Worm (Caenorhabditis elegans): ENCODE results near the gene nhr-212.

The nhr-212 gene

DNA sequence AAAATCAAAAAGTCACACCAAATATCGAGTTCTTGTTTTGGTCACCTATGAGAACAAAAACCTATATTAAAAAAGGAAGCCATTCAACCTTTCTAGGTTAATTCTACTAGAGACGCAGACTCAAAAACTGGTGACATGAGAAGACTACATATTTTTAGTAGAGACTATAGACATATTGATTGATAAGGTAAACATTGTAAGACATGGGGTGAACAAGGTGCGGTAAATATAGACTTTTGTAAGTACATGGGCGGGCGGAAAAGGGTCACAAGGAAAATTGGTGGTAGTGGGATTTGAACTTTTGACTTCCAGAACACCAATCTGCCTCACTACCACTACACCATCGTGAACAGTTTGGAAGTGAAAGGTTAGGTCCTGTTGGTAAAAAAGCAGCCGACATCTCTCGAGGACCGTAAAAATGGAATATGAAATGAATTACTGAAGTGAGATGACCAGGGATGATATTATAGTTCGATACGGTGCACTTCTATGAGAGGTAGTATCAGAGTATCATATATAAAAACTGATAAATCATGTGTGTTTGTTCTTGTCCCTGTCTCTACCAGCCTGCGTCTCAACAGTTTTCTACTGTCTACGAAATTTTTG is at the start of gene nhr-212:
Gene nhr-212, plus strand, starts transcription at position 573 of the 606 bp plus-strand sequence.
- TF ChIP-seq nhr-120 (GFP tag; IDR thresholded peaks at IDR 0.05) (no peak), nhr-80 (tag; optimal IDR thresholded peaks at IDR 0.05) (peak; percentile 4), ceh-79 (tag; optimal IDR thresholded peaks at IDR 0.05) (no peak), hrde-1 (tag; optimal IDR thresholded peaks at IDR 0.05; ENCODE audit: borderline replicate concordance) (no peak), nfya-1 (tag; optimal IDR thresholded peaks at IDR 0.05; ENCODE audit: borderline replicate concordance, insufficient read depth) (no peak), madf-10 (tag; optimal IDR thresholded peaks at IDR 0.05) (no peak), ztf-22 (GFP tag; optimal IDR thresholded peaks at IDR 0.05) (no peak), hmg-1.2 (GFP tag; IDR thresholded peaks at IDR 0.05) (peak; percentile 11; the same call in 1 of the 2 replicates), attf-3 (GFP tag; conservative IDR thresholded peaks at IDR 0.05) (no peak), snpc-4 (GFP tag; optimal IDR thresholded peaks at IDR 0.05) (no peak), snpc-4 (tag; optimal IDR thresholded peaks at IDR 0.05) (peak in 2 of 4 experiments; percentile 53 to 77), rpc-1 (optimal IDR thresholded peaks at IDR 0.05) (no peak), rpc-1 (tag; optimal IDR thresholded peaks at IDR 0.05) (peak; percentile 17)

ce11 chrV:438094-438493 is 46.6 kb upstream of the nhr-212 start, which contains the start of gene B0554.1:
Gene B0554.1, plus strand, starts transcription at chrV:438394.
- TF ChIP-seq ccch-3 (GFP tag; optimal IDR thresholded peaks at IDR 0.05) = no peak
- TF ChIP-seq snpc-3.4 (tag; optimal IDR thresholded peaks at IDR 0.05) = no peak
- TF ChIP-seq B0035.1 (tag; optimal IDR thresholded peaks at IDR 0.05) = no peak

DNA sequence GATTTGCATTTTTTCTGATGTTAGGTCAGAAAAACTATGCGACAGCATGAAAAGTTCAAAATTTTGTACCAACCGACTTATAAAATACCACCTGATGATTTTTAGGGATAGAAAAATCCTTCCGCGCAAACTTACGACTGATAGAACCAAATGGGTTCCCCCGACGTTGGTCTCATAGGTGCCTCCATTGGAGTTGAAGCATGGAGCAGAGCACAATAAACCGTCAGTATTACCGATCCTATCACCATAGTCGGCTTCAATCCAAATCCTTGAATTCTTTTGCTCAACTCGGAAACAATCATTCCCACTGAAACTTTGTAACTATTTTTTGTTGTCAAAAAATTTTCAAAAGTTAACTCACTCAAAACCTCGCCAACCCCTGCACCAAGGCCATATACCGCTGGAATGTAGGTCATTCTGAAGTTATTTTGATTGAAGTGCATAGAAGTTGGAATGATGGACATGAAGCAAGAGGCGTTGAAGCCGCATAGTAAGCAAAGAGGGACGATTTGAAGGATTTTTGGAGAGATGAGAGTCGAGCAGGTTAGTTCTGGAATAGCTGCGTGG is 45.4 kb upstream of the nhr-212 start:
- no peak for TF ChIP-seq sdz-38 (tag; optimal IDR thresholded peaks at IDR 0.05)
- TF ChIP-seq ztf-18 (tag; optimal IDR thresholded peaks at IDR 0.05) = no peak
- no peak for TF ChIP-seq ama-1 (optimal IDR thresholded peaks at IDR 0.05)
- TF ChIP-seq ama-1 (GFP tag; optimal IDR thresholded peaks at IDR 0.05) = no peak
- TF ChIP-seq hmg-20 (GFP tag; IDR thresholded peaks at IDR 0.05) = no peak
- TF ChIP-seq ceh-58 (GFP tag; IDR thresholded peaks at IDR 0.05) = no peak
- TF ChIP-seq F10E7.11 (tag; optimal IDR thresholded peaks at IDR 0.05) = no peak
- TF ChIP-seq aptf-3 (GFP tag; IDR thresholded peaks at IDR 0.05) = no peak
- no peak for TF ChIP-seq gei-17 (GFP tag; optimal IDR thresholded peaks at IDR 0.05)
- TF ChIP-seq athp-1 (tag; optimal IDR thresholded peaks at IDR 0.05) = no peak

ce11 chrV:440923-441322 is 43.7 kb upstream of the nhr-212 start, which contains the start of gene B0554.7:
Gene B0554.7, minus strand, starts transcription at chrV:441023.
- TF ChIP-seq lag-1 (GFP tag; IDR thresholded peaks at IDR 0.05) (no peak), F33H1.4 (GFP tag; IDR thresholded peaks at IDR 0.05) (no peak), F22D6.2 (tag; optimal IDR thresholded peaks at IDR 0.05) (no peak), egl-44 (GFP tag; IDR thresholded peaks at IDR 0.05) (no peak), bed-1 (GFP tag; IDR thresholded peaks at IDR 0.05) (no peak)

- TF ChIP-seq zfh-2 (GFP tag; conservative IDR thresholded peaks at IDR 0.05) (no peak), cebp-2 (GFP tag; IDR thresholded peaks at IDR 0.05) (no peak), Y79H2A.3 (GFP tag; conservative IDR thresholded peaks at IDR 0.05) (no peak), F22D6.2 (tag; optimal IDR thresholded peaks at IDR 0.05) (no peak), hmg-20 (GFP tag; IDR thresholded peaks at IDR 0.05) (no peak), B0035.1 (tag; optimal IDR thresholded peaks at IDR 0.05) (no peak), sea-2 (GFP tag; IDR thresholded peaks at IDR 0.05) (no peak), athp-1 (tag; optimal IDR thresholded peaks at IDR 0.05) (no peak), hmg-1.2 (GFP tag; IDR thresholded peaks at IDR 0.05) (no peak), B0019.2 (GFP tag; conservative IDR thresholded peaks at IDR 0.05) (no peak), Y95B8A.8 (GFP tag; IDR thresholded peaks at IDR 0.05) (no peak), Y53F4B.3 (GFP tag; IDR thresholded peaks at IDR 0.05) (no peak), tbx-9 (tag; optimal IDR thresholded peaks at IDR 0.05; ENCODE audit: borderline replicate concordance) (no peak), dpff-1 (tag; optimal IDR thresholded peaks at IDR 0.05) (no peak), egl-44 (GFP tag; IDR thresholded peaks at IDR 0.05) (no peak), chd-7 (tag; optimal IDR thresholded peaks at IDR 0.05) (no peak), ztf-18 (tag; optimal IDR thresholded peaks at IDR 0.05) (no peak), B0336.3 (GFP tag; IDR thresholded peaks at IDR 0.05) (no peak), F33H1.4 (GFP tag; IDR thresholded peaks at IDR 0.05) (no peak), aptf-3 (GFP tag; IDR thresholded peaks at IDR 0.05) (no peak)
Measured at ce11 chrV:443193-443592, 41.5 kb upstream of the nhr-212 start, which contains the start of gene srh-33. Gene srh-33, minus strand, starts transcription at chrV:443293.

All from whole organism, young adult.